Fruit fly (Drosophila melanogaster) whole organism, embryonic: ENCODE measurements around the gene Or85a.

Experiments
- Ada2b ChIP-seq: fragments of 200-800 bp; sonication (Bioruptor generic); IDR thresholded peaks from 2 replicates; pipeline ENCODE4 v1.3.6; 2022; ENCODE audit warnings: missing biosample characterization, missing genetic modification characterization
- Asciz ChIP-seq: fragments of 200-800 bp; sonication (Bioruptor generic); optimal IDR thresholded peaks from 2 replicates; lab custom pipeline; 2017; ENCODE audit warnings: missing biosample characterization, mild to moderate bottlenecking, missing genetic modification characterization, missing genetic modification reagents
- Atf6 ChIP-seq: fragments of 200-800 bp; sonication (Bioruptor generic); IDR thresholded peaks from 2 replicates; pipeline ENCODE4 v1.3.6; 2022; ENCODE audit warnings: missing biosample characterization, missing genetic modification characterization
- Bdp1 ChIP-seq: fragments of 200-800 bp; sonication (Bioruptor generic); optimal IDR thresholded peaks from 3 replicates; lab custom pipeline; 2016; ENCODE audit warnings: missing biosample characterization, missing genetic modification characterization
- CG10543 ChIP-seq: fragments of 200-800 bp; sonication (Bioruptor generic); optimal IDR thresholded peaks from 3 replicates; lab custom pipeline; 2017; ENCODE audit warnings: missing biosample characterization, mild to moderate bottlenecking, missing genetic modification characterization, moderate library complexity
- CG11695 ChIP-seq: fragments of 200-800 bp; sonication (Bioruptor generic); IDR thresholded peaks from 3 replicates; pipeline ENCODE4 v1.3.6; 2022; ENCODE audit warnings: missing biosample characterization, missing genetic modification characterization
- CG12155 ChIP-seq: fragments of 200-800 bp; sonication (Bioruptor generic); optimal IDR thresholded peaks from 3 replicates; lab custom pipeline; 2016; ENCODE audit warnings: missing biosample characterization, missing genetic modification characterization
- CG13624 ChIP-seq: fragments of 200-800 bp; sonication (Bioruptor generic); optimal IDR thresholded peaks from 2 replicates; lab custom pipeline; 2016; ENCODE audit warnings: missing biosample characterization, missing genetic modification characterization
- CG17361 ChIP-seq: fragments of 200-800 bp; sonication (Bioruptor generic); IDR thresholded peaks from 3 replicates; pipeline ENCODE4 v1.3.6; 2022; ENCODE audit warnings: missing biosample characterization, missing genetic modification characterization
- CG3407 ChIP-seq: fragments of 200-800 bp; sonication (Bioruptor generic); optimal IDR thresholded peaks from 2 replicates; lab custom pipeline; 2018; ENCODE audit warnings: missing biosample characterization, mild to moderate bottlenecking, missing genetic modification characterization
- CG3726 ChIP-seq: fragments of 200-800 bp; sonication (Bioruptor generic); IDR thresholded peaks from 3 replicates; pipeline ENCODE4, ENCODE4 v1.3.6; 2022; ENCODE audit warnings: missing biosample characterization, missing genetic modification characterization
- CG7556 ChIP-seq: fragments of 200-800 bp; sonication (Bioruptor generic); optimal IDR thresholded peaks from 2 replicates; lab custom pipeline; 2017; ENCODE audit warnings: missing biosample characterization, mild to moderate bottlenecking, missing genetic modification characterization
- CG8089 ChIP-seq: fragments of 200-800 bp; sonication (Bioruptor generic); optimal IDR thresholded peaks from 3 replicates; lab custom pipeline; 2016; ENCODE audit warnings: missing biosample characterization, missing genetic modification characterization
- CG8281 ChIP-seq: fragments of 200-800 bp; sonication (Bioruptor generic); optimal IDR thresholded peaks from 2 replicates; lab custom pipeline; 2018; ENCODE audit warnings: missing biosample characterization, mild to moderate bottlenecking, missing genetic modification characterization, moderate library complexity
- CG9215 ChIP-seq: fragments of 200-800 bp; sonication (Bioruptor generic); IDR thresholded peaks from 2 replicates; pipeline ENCODE4 v1.3.6; 2022; ENCODE audit warnings: missing biosample characterization, missing genetic modification characterization
- CG9437 ChIP-seq: fragments of 200-800 bp; sonication (Bioruptor generic); optimal IDR thresholded peaks from 2 replicates; lab custom pipeline; 2018; ENCODE audit warnings: missing biosample characterization, mild to moderate bottlenecking, missing genetic modification characterization
- Camta ChIP-seq: fragments of 200-800 bp; sonication (Bioruptor generic); optimal IDR thresholded peaks from 2 replicates; lab custom pipeline; 2016; ENCODE audit warnings: missing biosample characterization, missing genetic modification characterization
- CkIIα-i1 ChIP-seq: fragments of 200-800 bp; sonication (Bioruptor generic); IDR thresholded peaks from 2 replicates; pipeline ENCODE4 v1.3.6; 2022; ENCODE audit warnings: missing biosample characterization, missing genetic modification characterization
- Deaf1 ChIP-seq: fragments of 200-800 bp; optimal IDR thresholded peaks from 3 replicates; lab custom pipeline; 2019; ENCODE audit warnings: missing biosample characterization, mild to moderate bottlenecking, missing genetic modification characterization, moderate library complexity
- Dip2 ChIP-seq: fragments of 200-800 bp; sonication (Bioruptor generic); IDR thresholded peaks from 2 replicates; pipeline ENCODE4 v1.3.6; 2022; ENCODE audit warnings: missing biosample characterization, missing genetic modification characterization
- H2.0 ChIP-seq: fragments of 200-800 bp; sonication (Bioruptor generic); IDR thresholded peaks from 2 replicates; pipeline ENCODE4 v1.3.6; 2022; ENCODE audit warnings: missing biosample characterization, missing genetic modification characterization
- NK7.1 ChIP-seq: fragments of 200-800 bp; sonication (Bioruptor generic); optimal IDR thresholded peaks from 3 replicates; lab custom pipeline; 2016; ENCODE audit warnings: missing biosample characterization, missing genetic modification characterization
- Nf-YC ChIP-seq: fragments of 200-800 bp; optimal IDR thresholded peaks from 3 replicates; lab custom pipeline; 2019; ENCODE audit warnings: missing biosample characterization, mild to moderate bottlenecking, missing genetic modification characterization, moderate library complexity
- Opbp ChIP-seq: fragments of 200-800 bp; sonication (Bioruptor generic); IDR thresholded peaks from 3 replicates; pipeline ENCODE4 v1.3.6; 2022; ENCODE audit warnings: missing biosample characterization, missing genetic modification characterization; ENCODE audit not compliant: partially characterized antibody
- Scr ChIP-seq: fragments of 200-800 bp; sonication (Bioruptor generic); IDR thresholded peaks from 2 replicates; pipeline ENCODE4 v1.3.6; 2022; ENCODE audit warnings: missing biosample characterization, missing genetic modification characterization; ENCODE audit not compliant: partially characterized antibody
- Sox100B ChIP-seq: fragments of 200-800 bp; sonication (Bioruptor generic); optimal IDR thresholded peaks from 3 replicates; lab custom pipeline; 2018; ENCODE audit warnings: missing biosample characterization, mild to moderate bottlenecking, missing genetic modification characterization
- Spps ChIP-seq: fragments of 200-800 bp; sonication (Bioruptor generic); optimal IDR thresholded peaks from 2 replicates; lab custom pipeline; 2018; ENCODE audit warnings: missing biosample characterization, mild to moderate bottlenecking, missing genetic modification characterization
- Xrp1 ChIP-seq: fragments of 200-800 bp; sonication (Bioruptor generic); IDR thresholded peaks from 2 replicates; pipeline ENCODE4 v1.3.6; 2022; ENCODE audit warnings: missing biosample characterization, missing genetic modification characterization
- ab ChIP-seq: fragments of 200-800 bp; sonication (Bioruptor generic); optimal IDR thresholded peaks from 2 replicates; lab custom pipeline; 2016; ENCODE audit warnings: missing biosample characterization, missing genetic modification characterization
- abd-A ChIP-seq: fragments of 200-800 bp; sonication (Bioruptor generic); optimal IDR thresholded peaks from 3 replicates; lab custom pipeline; 2019; ENCODE audit warnings: missing biosample characterization, mild to moderate bottlenecking, missing genetic modification characterization, moderate library complexity
- ap ChIP-seq: fragments of 200-800 bp; sonication (Bioruptor generic); IDR thresholded peaks from 2 replicates; pipeline ENCODE4 v1.3.6; 2022; ENCODE audit warnings: missing biosample characterization, missing genetic modification characterization
- bowl ChIP-seq: fragments of 200-800 bp; sonication (Bioruptor generic); IDR thresholded peaks from 2 replicates; pipeline ENCODE4 v1.3.6; 2022; ENCODE audit warnings: missing biosample characterization, missing genetic modification characterization
- cato ChIP-seq: fragments of 200-800 bp; sonication (Bioruptor generic); optimal IDR thresholded peaks from 2 replicates; lab custom pipeline; 2016; ENCODE audit warnings: missing biosample characterization, missing genetic modification characterization, borderline replicate concordance
- caup ChIP-seq: fragments of 200-800 bp; sonication (Bioruptor generic); optimal IDR thresholded peaks from 3 replicates; lab custom pipeline; 2017; ENCODE audit warnings: missing biosample characterization, mild to moderate bottlenecking, missing genetic modification characterization, moderate library complexity; ENCODE audit not compliant: severe bottlenecking
- chinmo ChIP-seq: fragments of 200-800 bp; sonication (Bioruptor generic); IDR thresholded peaks from 4 replicates; pipeline ENCODE4 v1.3.6; 2022; ENCODE audit warnings: missing biosample characterization, missing genetic modification characterization; ENCODE audit not compliant: partially characterized antibody
- cwo ChIP-seq: fragments of 200-800 bp; sonication (Bioruptor generic); optimal IDR thresholded peaks from 3 replicates; lab custom pipeline; 2017; ENCODE audit warnings: missing biosample characterization, missing genetic modification characterization, mild to moderate bottlenecking, moderate library complexity, missing genetic modification reagents
- ems ChIP-seq: fragments of 200-800 bp; sonication (Bioruptor generic); optimal IDR thresholded peaks from 3 replicates; lab custom pipeline; 2016; ENCODE audit warnings: missing biosample characterization, missing genetic modification characterization
- fd102C ChIP-seq: fragments of 200-800 bp; sonication (Bioruptor generic); optimal IDR thresholded peaks from 2 replicates; lab custom pipeline; 2018; ENCODE audit warnings: missing biosample characterization, mild to moderate bottlenecking, missing genetic modification characterization, moderate library complexity
- fu2 ChIP-seq: fragments of 200-800 bp; sonication (Bioruptor generic); optimal IDR thresholded peaks from 2 replicates; lab custom pipeline; 2016; ENCODE audit warnings: missing biosample characterization, missing genetic modification characterization
- gce ChIP-seq: fragments of 200-800 bp; sonication (Bioruptor generic); IDR thresholded peaks from 3 replicates; pipeline ENCODE4 v1.3.6; 2022; ENCODE audit warnings: missing biosample characterization, missing genetic modification characterization
- oc ChIP-seq: fragments of 200-800 bp; sonication (Bioruptor generic); optimal IDR thresholded peaks from 2 replicates; lab custom pipeline; 2018; ENCODE audit warnings: missing biosample characterization, mild to moderate bottlenecking, missing genetic modification characterization, moderate library complexity
- prd ChIP-seq, 3 experiments: fragments of >200 bp in 2 of 3; fragments of 200-800 bp in 1 of 3; sonication (Bioruptor generic) in 1 of 3; optimal IDR thresholded peaks in 2 of 3; IDR thresholded peaks in 1 of 3; 2 replicates in 2 of 3; 3 replicates in 1 of 3; pipeline versions ENCODE4 v1.3.6 to Lab custom; 2017 to 2022; ENCODE audit warnings: missing biosample characterization in 1 of 3, missing genetic modification characterization in 1 of 3
- ro ChIP-seq: fragments of 200-800 bp; sonication (Bioruptor generic); IDR thresholded peaks from 2 replicates; pipeline ENCODE4 v1.3.6; 2022; ENCODE audit warnings: missing biosample characterization, missing genetic modification characterization
- sens-2 ChIP-seq: fragments of 200-800 bp; sonication (Bioruptor generic); IDR thresholded peaks from 2 replicates; pipeline ENCODE4 v1.3.6; 2022; ENCODE audit warnings: missing biosample characterization, missing genetic modification characterization
- sob ChIP-seq: fragments of 200-800 bp; sonication (Bioruptor generic); IDR thresholded peaks from 2 replicates; pipeline ENCODE4 v1.3.6; 2022; ENCODE audit warnings: missing biosample characterization, missing genetic modification characterization
- sug ChIP-seq: fragments of 200-800 bp; optimal IDR thresholded peaks from 2 replicates; lab custom pipeline; 2019; ENCODE audit warnings: missing biosample characterization, mild to moderate bottlenecking, missing genetic modification characterization, moderate library complexity
- unc-4 ChIP-seq: fragments of 200-800 bp; sonication (Bioruptor generic); IDR thresholded peaks from 2 replicates; pipeline ENCODE4 v1.3.6; 2022; ENCODE audit warnings: missing biosample characterization, missing genetic modification characterization; ENCODE audit not compliant: partially characterized antibody
- usp ChIP-seq: fragments of >200 bp; optimal IDR thresholded peaks from 2 replicates; lab custom pipeline; 2017; ENCODE audit warnings: missing biosample characterization, missing genetic modification characterization
- vvl ChIP-seq: fragments of 200-800 bp; sonication (Bioruptor generic); IDR thresholded peaks from 2 replicates; pipeline ENCODE4 v1.3.6; 2022; ENCODE audit warnings: missing biosample characterization, missing genetic modification characterization
- wor ChIP-seq: fragments of 200-800 bp; sonication (Bioruptor generic); IDR thresholded peaks from 2 replicates; pipeline ENCODE4 v1.3.6; 2022; ENCODE audit warnings: missing biosample characterization, missing genetic modification characterization
- zen2 ChIP-seq: fragments of 200-800 bp; sonication (Bioruptor generic); IDR thresholded peaks from 3 replicates; pipeline ENCODE4 v1.3.6; 2022; ENCODE audit warnings: missing biosample characterization, missing genetic modification characterization; ENCODE audit not compliant: partially characterized antibody

The Or85a gene

DNA sequence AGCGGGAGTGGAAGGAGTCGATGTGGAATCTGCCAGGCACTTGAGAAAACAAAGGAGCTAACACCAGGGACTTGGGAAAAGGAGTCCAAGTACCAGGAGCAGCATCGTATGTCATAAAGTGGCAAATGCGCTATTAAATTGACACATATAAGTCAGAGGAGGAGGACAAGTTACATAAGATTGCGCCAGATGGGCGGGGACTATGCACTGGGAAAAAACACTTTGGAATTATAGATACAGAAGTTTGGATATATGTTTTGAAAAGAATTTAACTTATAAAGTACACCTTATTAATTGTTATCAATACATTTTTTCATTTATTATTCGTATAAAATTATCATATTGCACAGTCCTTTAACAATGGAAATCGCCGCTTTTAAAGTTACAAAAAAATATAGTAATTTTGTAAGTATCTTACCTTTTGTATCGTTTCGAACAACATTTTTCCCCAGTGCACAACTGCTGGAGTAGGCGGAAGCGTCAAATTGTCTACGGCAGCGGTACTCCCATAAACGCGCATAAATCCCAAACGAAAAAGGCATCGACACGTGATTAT, 14.5 kb downstream of the Or85a start (continued):
- TF ChIP-seq abd-A (no peak), NK7.1 (GFP tag; lab: Kevin White, UChicago) (no peak), fd102C (GFP tag; lab: Kevin White, UChicago) (no peak), CG8089 (GFP tag; lab: Kevin White, UChicago) (no peak), Asciz (GFP tag; lab: Kevin White, UChicago) (no peak), ro (GFP tag; lab: Robert Waterston, UW) (no peak), CG9437 (GFP tag; lab: Kevin White, UChicago) (no peak), usp (no peak), CG8281 (tag; lab: Kevin White, UChicago) (no peak), Scr (GFP tag; lab: Robert Waterston, UW) (no peak), prd (optimal IDR thresholded peaks at IDR 0.05; lab: Kevin White, UChicago) (no peak), prd (GFP tag; IDR thresholded peaks at IDR 0.05; lab: Robert Waterston, UW) (0 out of 3 replicates have a peak, but pooled peaks have one; percentile 19), CG10543 (GFP tag; lab: Kevin White, UChicago) (no peak), vvl (GFP tag; lab: Robert Waterston, UW) (no peak), ems (GFP tag; lab: Kevin White, UChicago) (no peak), CG3726 (GFP tag; lab: Robert Waterston, UW) (no peak), CG7556 (peak; percentile 22), CG9215 (GFP tag; lab: Robert Waterston, UW) (no peak), CG12155 (GFP tag; lab: Kevin White, UChicago) (no peak), H2.0 (GFP tag; lab: Robert Waterston, UW) (no peak), Nf-YC (no peak), cato (no peak), Atf6 (no peak), cwo (GFP tag; lab: Kevin White, UChicago) (no peak), Ada2b (GFP tag; lab: Robert Waterston, UW) (no peak), Spps (no peak), ab (no peak), Deaf1 (tag; lab: Kevin White, UChicago) (no peak), oc (tag; lab: Kevin White, UChicago) (no peak), sens-2 (GFP tag; lab: Robert Waterston, UW) (no peak), chinmo (GFP tag; lab: Robert Waterston, UW) (no peak), caup (no peak), CG17361 (no peak), sob (no peak), ap (GFP tag; lab: Robert Waterston, UW) (no peak), CG3407 (GFP tag; lab: Kevin White, UChicago) (no peak), sug (tag; lab: Kevin White, UChicago) (no peak), zen2 (GFP tag; lab: Robert Waterston, UW) (no peak), wor (no peak), gce (no peak), bowl (GFP tag; lab: Robert Waterston, UW) (no peak), Sox100B (GFP tag; lab: Kevin White, UChicago) (no peak), fu2 (no peak), CkIIα-i1 (GFP tag; lab: Robert Waterston, UW) (no peak), Xrp1 (GFP tag; lab: Robert Waterston, UW) (no peak; the same call in 1 of the 2 replicates), Camta (GFP tag; lab: Kevin White, UChicago) (no peak), Bdp1 (GFP tag; lab: Kevin White, UChicago) (no peak), Opbp (GFP tag; lab: Robert Waterston, UW) (no peak), CG13624 (no peak), CG11695 (GFP tag; lab: Robert Waterston, UW) (no peak), unc-4 (no peak), Dip2 (GFP tag; lab: Robert Waterston, UW) (no peak)
